Fruit fly (Drosophila melanogaster) whole organism, adult: ENCODE results near the gene CG31088.

Experiments used
- CG11617 ChIP-seq: fragments of 200-800 bp; sonication (Bioruptor generic); optimal IDR thresholded peaks from 2 replicates; lab custom pipeline; 2017; ENCODE audit warnings: mild to moderate bottlenecking, missing biosample characterization, missing genetic modification reagents, missing genetic modification characterization
- CG12768 ChIP-seq: fragments of 200-800 bp; sonication (Bioruptor generic); optimal IDR thresholded peaks from 2 replicates; lab custom pipeline; 2017; ENCODE audit warnings: missing biosample characterization, missing genetic modification characterization, mild to moderate bottlenecking, moderate library complexity, missing genetic modification reagents
- CG14711 ChIP-seq: fragments of 200-800 bp; sonication (Bioruptor generic); optimal IDR thresholded peaks from 2 replicates; lab custom pipeline; 2018; ENCODE audit warnings: missing biosample characterization, mild to moderate bottlenecking, missing genetic modification characterization, moderate library complexity
- CG1620 ChIP-seq: fragments of 200-800 bp; sonication (Bioruptor generic); optimal IDR thresholded peaks from 2 replicates; lab custom pipeline; 2016; ENCODE audit warnings: missing biosample characterization, missing genetic modification characterization
- CG33017 ChIP-seq: fragments of 200-800 bp; sonication (Bioruptor generic); optimal IDR thresholded peaks from 2 replicates; lab custom pipeline; 2018; ENCODE audit warnings: missing biosample characterization, mild to moderate bottlenecking, missing genetic modification characterization, moderate library complexity
- CG5204 ChIP-seq: fragments of 200-800 bp; sonication (Bioruptor generic); optimal IDR thresholded peaks from 2 replicates; lab custom pipeline; 2016; ENCODE audit warnings: missing biosample characterization, missing genetic modification characterization
- CG7045 ChIP-seq: fragments of 200-800 bp; sonication (Bioruptor generic); optimal IDR thresholded peaks from 2 replicates; lab custom pipeline; 2017; ENCODE audit warnings: missing biosample characterization, mild to moderate bottlenecking, missing genetic modification characterization
- CG7101 ChIP-seq: fragments of 200-800 bp; sonication (Bioruptor generic); optimal IDR thresholded peaks from 2 replicates; lab custom pipeline; 2018; ENCODE audit warnings: missing biosample characterization, mild to moderate bottlenecking, missing genetic modification characterization, moderate library complexity
- Clk ChIP-seq: fragments of 200-800 bp; sonication (Bioruptor generic); optimal IDR thresholded peaks from 2 replicates; lab custom pipeline; 2017; ENCODE audit warnings: missing biosample characterization, missing genetic modification characterization
- Crg-1 ChIP-seq: fragments of 200-800 bp; sonication (Bioruptor generic); optimal IDR thresholded peaks from 2 replicates; lab custom pipeline; 2016; ENCODE audit warnings: missing biosample characterization, missing genetic modification characterization
- Hr96 ChIP-seq: fragments of 200-800 bp; sonication (Bioruptor generic); optimal IDR thresholded peaks from 2 replicates; lab custom pipeline; 2016; ENCODE audit warnings: missing biosample characterization, missing genetic modification characterization
- Mnt ChIP-seq: fragments of 200-800 bp; sonication (Bioruptor generic); optimal IDR thresholded peaks from 2 replicates; lab custom pipeline; 2016; ENCODE audit warnings: missing biosample characterization, mild to moderate bottlenecking, missing genetic modification characterization
- bab1 ChIP-seq: fragments of 200-800 bp; sonication (Bioruptor generic); optimal IDR thresholded peaks from 3 replicates; lab custom pipeline; 2019; ENCODE audit warnings: missing biosample characterization, mild to moderate bottlenecking, missing genetic modification characterization, moderate library complexity
- cic ChIP-seq: fragments of 200-800 bp; sonication (Bioruptor generic); optimal IDR thresholded peaks from 2 replicates; lab custom pipeline; 2017; ENCODE audit warnings: missing biosample characterization, mild to moderate bottlenecking, missing genetic modification characterization, moderate library complexity
- cnc ChIP-seq, 2 experiments: fragments of >200 bp; optimal IDR thresholded peaks; 2 replicates each; lab custom pipeline; 2017
- kay ChIP-seq: fragments of 200-800 bp; sonication (Bioruptor generic); peaks from one replicate; lab custom pipeline; 2016; ENCODE audit warnings: missing biosample characterization, missing genetic modification characterization, borderline replicate concordance
- ovo ChIP-seq: fragments of 200-800 bp; sonication (Bioruptor generic); optimal IDR thresholded peaks from 2 replicates; lab custom pipeline; 2016; ENCODE audit warnings: missing biosample characterization, missing genetic modification characterization
- pad ChIP-seq: fragments of 200-800 bp; sonication (Bioruptor generic); optimal IDR thresholded peaks from 3 replicates; lab custom pipeline; 2017; ENCODE audit warnings: missing biosample characterization, missing genetic modification characterization, mild to moderate bottlenecking, moderate library complexity, missing genetic modification reagents
- tj ChIP-seq: fragments of 200-800 bp; sonication (Bioruptor generic); optimal IDR thresholded peaks from 3 replicates; lab custom pipeline; 2017; ENCODE audit warnings: missing biosample characterization, mild to moderate bottlenecking, missing genetic modification characterization, moderate library complexity
- toe ChIP-seq: fragments of 200-800 bp; sonication (Bioruptor generic); optimal IDR thresholded peaks from 2 replicates; lab custom pipeline; 2016; ENCODE audit warnings: missing biosample characterization, missing genetic modification characterization

The CG31088 gene

dm6 chr3R:15922622-15923574, 27.8 kb downstream of the CG31088 start:
- TF ChIP-seq Mnt (GFP tag; lab: Kevin White, UChicago) = no peak
- TF ChIP-seq Crg-1 (GFP tag; lab: Kevin White, UChicago) = no peak
- TF ChIP-seq kay (GFP tag; lab: Kevin White, UChicago) = no peak
- TF ChIP-seq CG1620 = no peak
- TF ChIP-seq ovo (GFP tag; lab: Kevin White, UChicago) = no peak
- TF ChIP-seq tj (GFP tag; lab: Kevin White, UChicago) = no peak
- TF ChIP-seq Clk (GFP tag; lab: Kevin White, UChicago) = no peak
- no peak for TF ChIP-seq CG7045 (GFP tag; lab: Kevin White, UChicago)
- TF ChIP-seq CG5204 = no peak
- no peak for TF ChIP-seq cic

dm6 chr3R:15921747-15922146, 29.0 kb downstream of the CG31088 start:
- TF ChIP-seq CG12768 (GFP tag; lab: Kevin White, UChicago) = no peak
- no peak for TF ChIP-seq CG33017 (tag; lab: Kevin White, UChicago)
- no peak for TF ChIP-seq toe
- no peak for TF ChIP-seq Mnt (GFP tag; lab: Kevin White, UChicago)
- TF ChIP-seq bab1 (GFP tag; lab: Kevin White, UChicago) = no peak
- TF ChIP-seq kay (GFP tag; lab: Kevin White, UChicago) = no peak
- TF ChIP-seq Crg-1 (GFP tag; lab: Kevin White, UChicago) = no peak
- no peak for TF ChIP-seq CG5204
- TF ChIP-seq pad (GFP tag; lab: Kevin White, UChicago) = no peak
- TF ChIP-seq CG1620 = no peak
- no peak for TF ChIP-seq Hr96 (GFP tag; lab: Kevin White, UChicago)
- TF ChIP-seq Clk (GFP tag; lab: Kevin White, UChicago) = no peak

dm6 chr3R:15920751-15921156, 30.0 kb downstream of the CG31088 start, which contains the start of gene Fbxl7:
Fbxl7 (plus strand) TSS chr3R:15920898.
- TF ChIP-seq tj (GFP tag; lab: Kevin White, UChicago) (no peak), toe (no peak), CG12768 (GFP tag; lab: Kevin White, UChicago) (no peak), Clk (GFP tag; lab: Kevin White, UChicago) (no peak), bab1 (GFP tag; lab: Kevin White, UChicago) (no peak), CG7101 (tag; lab: Kevin White, UChicago) (no peak), cnc (optimal IDR thresholded peaks at IDR 0.05; lab: Kevin White, UChicago) (no peak), pad (GFP tag; lab: Kevin White, UChicago) (no peak), CG11617 (GFP tag; lab: Kevin White, UChicago) (no peak), ovo (GFP tag; lab: Kevin White, UChicago) (no peak), Mnt (GFP tag; lab: Kevin White, UChicago) (no peak), CG5204 (no peak), CG1620 (no peak), Hr96 (GFP tag; lab: Kevin White, UChicago) (no peak), kay (GFP tag; lab: Kevin White, UChicago) (no peak), CG7045 (GFP tag; lab: Kevin White, UChicago) (no peak)

- TF ChIP-seq CG7101 (tag; lab: Kevin White, UChicago) = no peak
- TF ChIP-seq CG14711 (tag; lab: Kevin White, UChicago) = no peak
- no peak for TF ChIP-seq CG7045 (GFP tag; lab: Kevin White, UChicago)
- TF ChIP-seq pad (GFP tag; lab: Kevin White, UChicago) = no peak
- TF ChIP-seq CG12768 (GFP tag; lab: Kevin White, UChicago) = no peak
- TF ChIP-seq ovo (GFP tag; lab: Kevin White, UChicago) = no peak
- no peak for TF ChIP-seq kay (GFP tag; lab: Kevin White, UChicago)
- no peak for TF ChIP-seq CG11617 (GFP tag; lab: Kevin White, UChicago)
- TF ChIP-seq cnc (optimal IDR thresholded peaks at IDR 0.05; lab: Kevin White, UChicago) = no peak
- TF ChIP-seq Mnt (GFP tag; lab: Kevin White, UChicago) = no peak
- no peak for TF ChIP-seq bab1 (GFP tag; lab: Kevin White, UChicago)
- TF ChIP-seq CG1620 = no peak
- no peak for TF ChIP-seq toe
- TF ChIP-seq CG5204 = no peak
- TF ChIP-seq CG33017 (tag; lab: Kevin White, UChicago) = no peak
- no peak for TF ChIP-seq Hr96 (GFP tag; lab: Kevin White, UChicago)
- TF ChIP-seq Clk (GFP tag; lab: Kevin White, UChicago) = no peak
- no peak for TF ChIP-seq Crg-1 (GFP tag; lab: Kevin White, UChicago)
- TF ChIP-seq cic = no peak
Measured at dm6 chr3R:15920229-15920533, 30.6 kb downstream of the CG31088 start.

dm6 chr3R:15919367-15920228, 31.1 kb downstream of the CG31088 start:
- no peak for TF ChIP-seq cic
- no peak for TF ChIP-seq tj (GFP tag; lab: Kevin White, UChicago)
- no peak for TF ChIP-seq CG12768 (GFP tag; lab: Kevin White, UChicago)
- TF ChIP-seq CG1620 = no peak
- TF ChIP-seq kay (GFP tag; lab: Kevin White, UChicago) = no peak
- no peak for TF ChIP-seq CG7101 (tag; lab: Kevin White, UChicago)
- no peak for TF ChIP-seq CG5204
